Worm (Caenorhabditis elegans) whole organism, late embryonic: ENCODE data around the gene nspc-9.

Experiments
- ahr-1 ChIP-seq: sonication (generic microtip); optimal IDR thresholded peaks from 2 replicates; lab custom pipeline; 2016; ENCODE audit warnings: missing genetic modification characterization, missing compliant biosample characterization
- ama-1 ChIP-seq: fragments of 150-350 bp; optimal IDR thresholded peaks from 2 replicates; lab custom pipeline; 2014
- ceh-34 ChIP-seq: sonication (generic microtip); optimal IDR thresholded peaks from 2 replicates; lab custom pipeline; 2016; ENCODE audit warnings: mild to moderate bottlenecking, missing genetic modification characterization, missing compliant biosample characterization
- eyg-1 ChIP-seq: sonication (generic microtip); optimal IDR thresholded peaks from 2 replicates; lab custom pipeline; 2016; ENCODE audit warnings: missing genotype, missing genetic modification characterization, missing compliant biosample characterization
- fkh-10 ChIP-seq: fragments of 150-350 bp; optimal IDR thresholded peaks from 2 replicates; lab custom pipeline; 2014; ENCODE audit warnings: missing biosample characterization, missing genetic modification reagents, missing genetic modification characterization
- hlh-30 ChIP-seq: sonication (generic microtip); optimal IDR thresholded peaks from 2 replicates; lab custom pipeline; 2017; ENCODE audit warnings: antibody characterized with exemption, missing genetic modification characterization, missing compliant biosample characterization; ENCODE audit not compliant: insufficient read depth
- lim-6 ChIP-seq: sonication (generic microtip); optimal IDR thresholded peaks from 2 replicates; lab custom pipeline; 2016; ENCODE audit warnings: missing genetic modification characterization, missing compliant biosample characterization
- nfya-1 ChIP-seq: sonication (generic microtip); optimal IDR thresholded peaks from 2 replicates; lab custom pipeline; 2017; ENCODE audit warnings: missing genetic modification characterization, mild to moderate bottlenecking, missing compliant biosample characterization, antibody characterized with exemption, moderate library complexity
- nhr-232 ChIP-seq: sonication (generic microtip); optimal IDR thresholded peaks from 2 replicates; lab custom pipeline; 2016; ENCODE audit warnings: missing genetic modification characterization, missing compliant biosample characterization
- sdc-2 ChIP-seq: sonication (generic microtip); optimal IDR thresholded peaks from 2 replicates; lab custom pipeline; 2016; ENCODE audit warnings: missing genotype, missing genetic modification characterization, missing compliant biosample characterization
- sox-2 ChIP-seq: fragments of 200-800 bp; sonication (Bioruptor generic); IDR thresholded peaks from 2 replicates; pipeline ENCODE4 v1.3.6; 2022; ENCODE audit warnings: missing genetic modification reagents, missing genetic modification characterization, missing compliant biosample characterization
- tbx-2 ChIP-seq: sonication (generic microtip); optimal IDR thresholded peaks from 2 replicates; lab custom pipeline; 2016; ENCODE audit warnings: missing genetic modification characterization, missing compliant biosample characterization
- unc-86 ChIP-seq: sonication (generic microtip); optimal IDR thresholded peaks from 2 replicates; lab custom pipeline; 2016; ENCODE audit warnings: missing genetic modification characterization, missing compliant biosample characterization

DNA sequence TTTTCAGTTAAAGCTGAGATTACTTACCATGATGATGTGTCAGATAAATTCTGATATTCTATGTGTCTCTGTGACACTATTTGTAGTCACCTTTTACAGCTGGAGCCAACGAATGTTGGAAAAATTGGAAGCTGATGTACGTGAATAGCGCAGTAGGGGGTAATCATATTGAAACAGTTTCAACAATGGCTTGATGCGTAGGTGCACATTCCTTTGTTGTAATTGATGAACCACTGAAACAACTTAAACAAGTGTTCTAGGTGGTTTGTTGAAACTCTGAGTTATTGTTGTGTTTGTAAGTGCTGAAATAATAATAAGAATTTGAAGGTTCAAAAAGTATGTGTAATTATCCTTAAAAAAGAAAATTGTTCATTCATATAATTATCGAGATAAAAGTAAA, 13.4 kb upstream of the nspc-9 start, which contains the start of gene nspc-12:
- TF ChIP-seq ahr-1 (no peak), lim-6 (tag; lab: Kevin White, UChicago) (no peak), unc-86 (tag; lab: Kevin White, UChicago) (no peak), hlh-30 (tag; lab: Kevin White, UChicago) (no peak), nfya-1 (tag; lab: Kevin White, UChicago) (no peak), ama-1 (lab: Kevin White, UChicago) (no peak), eyg-1 (tag; lab: Kevin White, UChicago) (no peak), ceh-34 (tag; lab: Kevin White, UChicago) (no peak), fkh-10 (no peak), sox-2 (GFP tag; lab: Robert Waterston, UW) (no peak), sdc-2 (tag; lab: Kevin White, UChicago) (no peak), nhr-232 (tag; lab: Kevin White, UChicago) (no peak), tbx-2 (tag; lab: Kevin White, UChicago) (no peak)
